Worm (Caenorhabditis elegans) whole organism, L4 larva: ENCODE data around the gene D2045.7.
A peak's percentile ranks its signal among the peaks of the same experiment; 100 is the strongest.

Experiments used
- F26F4.8 ChIP-seq: fragments of 200-800 bp; sonication (Bioruptor generic); conservative IDR thresholded peaks from 2 replicates; pipeline ENCODE4 v1.3.6; 2022; ENCODE audit warnings: missing genetic modification characterization, missing compliant biosample characterization
- F49E8.2 ChIP-seq: sonication (generic microtip); optimal IDR thresholded peaks from 2 replicates; lab custom pipeline; 2016; ENCODE audit warnings: missing compliant biosample characterization, mild to moderate bottlenecking, missing genetic modification characterization, borderline replicate concordance
- T20F7.1 ChIP-seq: fragments of 200-800 bp; sonication (Bioruptor generic); optimal IDR thresholded peaks from 2 replicates; lab custom pipeline; 2018; ENCODE audit warnings: mild to moderate bottlenecking, missing genetic modification characterization, missing compliant biosample characterization
- Y48G9A.11 ChIP-seq: fragments of 200-800 bp; sonication (Bioruptor generic); IDR thresholded peaks from 2 replicates; pipeline ENCODE4 v1.3.6; 2022; ENCODE audit warnings: missing genetic modification reagents, missing genetic modification characterization, missing compliant biosample characterization
- Y5F2A.4 ChIP-seq: fragments of 200-800 bp; sonication (Bioruptor generic); optimal IDR thresholded peaks from 2 replicates; lab custom pipeline; 2018; ENCODE audit warnings: mild to moderate bottlenecking, missing genetic modification characterization, missing compliant biosample characterization
- ama-1 ChIP-seq: fragments of 150-350 bp; optimal IDR thresholded peaks from 2 replicates; lab custom pipeline; 2014; ENCODE audit warnings: inconsistent platforms, mixed read lengths
- arid-1 ChIP-seq: fragments of 200-800 bp; sonication (Bioruptor generic); conservative IDR thresholded peaks from 2 replicates; pipeline ENCODE4 v1.3.6; 2022; ENCODE audit warnings: missing genetic modification reagents, missing genetic modification characterization, missing compliant biosample characterization
- attf-4 ChIP-seq: sonication (generic microtip); optimal IDR thresholded peaks from 3 replicates; lab custom pipeline; 2017; ENCODE audit warnings: missing biosample characterization, missing genetic modification characterization
- ceh-28 ChIP-seq: fragments of 150-350 bp; optimal IDR thresholded peaks from 2 replicates; lab custom pipeline; 2014; ENCODE audit warnings: missing biosample characterization, missing genetic modification reagents, missing genetic modification characterization
- ces-1 ChIP-seq: fragments of 150-350 bp; sonication (generic microtip); optimal IDR thresholded peaks from 4 replicates; lab custom pipeline; 2014; ENCODE audit warnings: missing biosample characterization, missing genetic modification reagents, missing genetic modification characterization
- ctbp-1 ChIP-seq: fragments of 200-800 bp; sonication (Bioruptor generic); IDR thresholded peaks from 2 replicates; pipeline ENCODE4 v1.3.6; 2022; ENCODE audit warnings: missing genetic modification reagents, missing genetic modification characterization, missing compliant biosample characterization
- daf-16 ChIP-seq, 3 experiments: sonication (generic microtip); optimal IDR thresholded peaks; 2 replicates each; lab custom pipeline; 2016 to 2017; ENCODE audit warnings: missing genetic modification characterization in 3 of 3, missing genetic modification reagents in 3 of 3, mild to moderate bottlenecking in 2 of 3, missing compliant biosample characterization in 2 of 3, missing biosample characterization in 1 of 3, moderate library complexity in 1 of 3
- daf-19 ChIP-seq: fragments of 200-800 bp; sonication (Bioruptor generic); conservative IDR thresholded peaks from 2 replicates; pipeline ENCODE4 v1.3.6; 2022; ENCODE audit warnings: missing genetic modification characterization, missing compliant biosample characterization
- dmd-6 ChIP-seq: fragments of 200-800 bp; sonication (Bioruptor generic); IDR thresholded peaks from 2 replicates; pipeline ENCODE4 v1.3.6; 2022; ENCODE audit warnings: missing genetic modification reagents, missing genetic modification characterization, missing compliant biosample characterization
- dpl-1 ChIP-seq: fragments of 150-350 bp; optimal IDR thresholded peaks from 2 replicates; lab custom pipeline; 2014; ENCODE audit warnings: missing biosample characterization, missing genetic modification reagents, missing genetic modification characterization
- dve-1 ChIP-seq: sonication (generic microtip); optimal IDR thresholded peaks from 2 replicates; lab custom pipeline; 2017; ENCODE audit warnings: antibody characterized with exemption, mild to moderate bottlenecking, missing genetic modification characterization, missing compliant biosample characterization; ENCODE audit not compliant: insufficient read depth
- egl-43 ChIP-seq: fragments of 200-800 bp; sonication (Bioruptor generic); IDR thresholded peaks from 2 replicates; pipeline ENCODE4 v1.3.6; 2022; ENCODE audit warnings: missing genetic modification reagents, missing genetic modification characterization, missing compliant biosample characterization
- fos-1 ChIP-seq: fragments of 150-350 bp; optimal IDR thresholded peaks from 2 replicates; lab custom pipeline; 2014; ENCODE audit warnings: missing biosample characterization, missing genetic modification characterization
- gei-8 ChIP-seq: fragments of 200-800 bp; sonication (Bioruptor generic); optimal IDR thresholded peaks from 2 replicates; lab custom pipeline; 2018; ENCODE audit warnings: mild to moderate bottlenecking, missing genetic modification characterization, missing compliant biosample characterization
- hif-1 ChIP-seq, 2 experiments: sonication (generic microtip); optimal IDR thresholded peaks; 2 replicates each; lab custom pipeline; 2016 to 2017; ENCODE audit warnings: missing compliant biosample characterization in 2 of 2, missing genetic modification characterization in 2 of 2, missing genetic modification reagents in 2 of 2, missing genotype in 2 of 2, mild to moderate bottlenecking in 1 of 2
- hlh-11 ChIP-seq: fragments of 200-800 bp; sonication (Bioruptor generic); optimal IDR thresholded peaks from 2 replicates; lab custom pipeline; 2018; ENCODE audit warnings: mild to moderate bottlenecking, missing genetic modification characterization, missing compliant biosample characterization
- hlh-30 ChIP-seq: sonication (generic microtip); optimal IDR thresholded peaks from 2 replicates; lab custom pipeline; 2017; ENCODE audit warnings: antibody characterized with exemption, mild to moderate bottlenecking, missing genetic modification characterization, missing compliant biosample characterization; ENCODE audit not compliant: insufficient read depth
- hmg-1.1 ChIP-seq: fragments of 200-800 bp; sonication (Bioruptor generic); IDR thresholded peaks from 2 replicates; pipeline ENCODE4 v1.3.6; 2022; ENCODE audit warnings: missing genetic modification reagents, missing genetic modification characterization, missing compliant biosample characterization
- lin-1 ChIP-seq: fragments of 200-800 bp; sonication (Bioruptor generic); IDR thresholded peaks from 2 replicates; pipeline ENCODE4 v1.3.6; 2022; ENCODE audit warnings: missing genetic modification reagents, missing genetic modification characterization, missing compliant biosample characterization
- lin-38 ChIP-seq: fragments of 200-800 bp; sonication (Bioruptor generic); IDR thresholded peaks from 2 replicates; pipeline ENCODE4 v1.3.6; 2022; ENCODE audit warnings: missing genetic modification reagents, missing genetic modification characterization, missing compliant biosample characterization
- madf-5 ChIP-seq, 2 experiments: fragments of 200-800 bp; sonication (Bioruptor generic); IDR thresholded peaks; 2 replicates each; pipeline ENCODE4 v1.3.6; 2022; ENCODE audit warnings: missing compliant biosample characterization in 2 of 2, missing genetic modification characterization in 2 of 2
- mep-1 ChIP-seq: fragments of 150-350 bp; sonication (generic microtip); optimal IDR thresholded peaks from 3 replicates; lab custom pipeline; 2014; ENCODE audit warnings: missing biosample characterization, missing genetic modification characterization
- mes-2 ChIP-seq: sonication (generic microtip); optimal IDR thresholded peaks from 2 replicates; lab custom pipeline; 2016; ENCODE audit warnings: missing genotype, mild to moderate bottlenecking, missing genetic modification characterization, missing compliant biosample characterization; ENCODE audit not compliant: poor library complexity, severe bottlenecking
- nhr-10 ChIP-seq: fragments of 150-350 bp; optimal IDR thresholded peaks from 2 replicates; lab custom pipeline; 2014; ENCODE audit warnings: missing biosample characterization, missing genetic modification characterization
- nhr-111 ChIP-seq: fragments of 200-800 bp; sonication (Bioruptor generic); optimal IDR thresholded peaks from 2 replicates; lab custom pipeline; 2018; ENCODE audit warnings: mild to moderate bottlenecking, missing genetic modification characterization, missing compliant biosample characterization
- nhr-25 ChIP-seq: sonication (generic microtip); optimal IDR thresholded peaks from 2 replicates; lab custom pipeline; 2017; ENCODE audit warnings: missing genetic modification characterization, mild to moderate bottlenecking, missing compliant biosample characterization, antibody characterized with exemption, moderate library complexity, borderline replicate concordance; ENCODE audit not compliant: insufficient read depth
- nhr-42 ChIP-seq: fragments of 200-800 bp; sonication (Bioruptor generic); IDR thresholded peaks from 2 replicates; pipeline ENCODE4 v1.3.6; 2022; ENCODE audit warnings: missing genetic modification characterization, missing compliant biosample characterization
- pha-4 ChIP-seq, 2 experiments: fragments of 150-350 bp in 1 of 2; fragments of 200-800 bp in 1 of 2; sonication (Bioruptor generic) in 1 of 2; IDR thresholded peaks in 1 of 2; optimal IDR thresholded peaks in 1 of 2; 2 replicates each; pipeline versions ENCODE4 v1.3.6 to Lab custom; 2014 to 2022; ENCODE audit warnings: missing genetic modification characterization in 2 of 2, missing genetic modification reagents in 2 of 2, missing biosample characterization in 1 of 2, missing compliant biosample characterization in 1 of 2
- rbr-2 ChIP-seq: sonication (generic microtip); optimal IDR thresholded peaks from 2 replicates; lab custom pipeline; 2016; ENCODE audit warnings: missing genotype, missing genetic modification characterization, missing compliant biosample characterization
- set-16 ChIP-seq: fragments of 200-800 bp; sonication (Bioruptor generic); IDR thresholded peaks from 2 replicates; pipeline ENCODE4 v1.3.6; 2022; ENCODE audit warnings: missing genetic modification reagents, missing genetic modification characterization, missing compliant biosample characterization
- snpc-1.2 ChIP-seq: fragments of 200-800 bp; sonication (Bioruptor generic); IDR thresholded peaks from 2 replicates; pipeline ENCODE4 v1.3.6; 2022; ENCODE audit warnings: missing genetic modification reagents, missing genetic modification characterization, missing compliant biosample characterization
- snpc-4 ChIP-seq: fragments of 150-350 bp; optimal IDR thresholded peaks from 2 replicates; lab custom pipeline; 2014; ENCODE audit warnings: missing biosample characterization, missing genetic modification characterization
- unc-130 ChIP-seq: sonication (generic microtip); optimal IDR thresholded peaks from 2 replicates; lab custom pipeline; 2016; ENCODE audit warnings: missing genetic modification reagents, missing genetic modification characterization, missing compliant biosample characterization
- unc-39 ChIP-seq: sonication (generic microtip); optimal IDR thresholded peaks from 2 replicates; lab custom pipeline; 2017; ENCODE audit warnings: missing biosample characterization, missing genetic modification characterization
- vab-7 ChIP-seq: fragments of 200-800 bp; sonication (Bioruptor generic); IDR thresholded peaks from 2 replicates; pipeline ENCODE4 v1.3.6; 2022; ENCODE audit warnings: missing genetic modification reagents, missing genetic modification characterization, missing compliant biosample characterization

Gene D2045.7

DNA sequence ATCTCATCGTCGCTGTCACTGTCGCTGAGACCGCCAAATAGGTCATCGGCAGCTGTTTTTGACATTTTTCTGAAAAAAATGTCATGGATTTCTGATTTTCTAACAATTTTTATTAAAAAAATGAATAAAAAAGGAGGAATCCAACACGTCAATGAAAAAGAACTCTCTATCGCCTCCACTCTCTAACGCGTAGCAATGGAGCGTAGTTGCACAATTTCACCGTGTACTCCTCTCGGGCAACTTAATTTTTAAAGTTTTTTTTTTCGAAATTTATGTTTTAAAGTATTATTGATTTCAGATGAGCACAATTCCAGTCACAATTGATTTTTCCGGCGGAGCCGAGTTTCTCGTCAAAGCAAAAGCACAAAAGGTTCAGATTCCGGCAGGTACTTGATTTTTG lies 25.9 kb downstream of the D2045.7 start, which contains the start of the genes taf-11.3 and urm-1 (continued):
- peak; percentile 82 for TF ChIP-seq dve-1 (tag; lab: Kevin White, UChicago)
- peak; percentile 38 for TF ChIP-seq hlh-11 (tag; lab: Kevin White, UChicago)
- TF ChIP-seq nhr-42 = no peak
- TF ChIP-seq hmg-1.1 (GFP tag; lab: Robert Waterston, UW) = peak; percentile 52
- TF ChIP-seq T20F7.1 (GFP tag; lab: Kevin White, UChicago) = no peak
- no peak for TF ChIP-seq ceh-28
- TF ChIP-seq dpl-1 = peak; percentile 83
- TF ChIP-seq hif-1 (tag; optimal IDR thresholded peaks at IDR 0.05; lab: Kevin White, UChicago) = peak in 1 of 2 experiments; percentile 24
- TF ChIP-seq daf-16 (GFP tag; optimal IDR thresholded peaks at IDR 0.05; lab: Kevin White, UChicago) = no peak
- TF ChIP-seq daf-16 (tag; optimal IDR thresholded peaks at IDR 0.05; lab: Kevin White, UChicago) = peak; percentile 40
- no peak for TF ChIP-seq nhr-25
- no peak for TF ChIP-seq pha-4 (GFP tag; IDR thresholded peaks at IDR 0.05; lab: Robert Waterston, UW)
- peak; percentile 79 for TF ChIP-seq pha-4 (tag; optimal IDR thresholded peaks at IDR 0.05; lab: Kevin White, UChicago)
- TF ChIP-seq hlh-30 (tag; lab: Kevin White, UChicago) = peak; percentile 30
- no peak for TF ChIP-seq Y5F2A.4 (GFP tag; lab: Kevin White, UChicago)
- peak; percentile 79 for TF ChIP-seq mep-1 (tag; lab: Kevin White, UChicago)
- no peak for TF ChIP-seq F26F4.8 (GFP tag; lab: Robert Waterston, UW)
- TF ChIP-seq nhr-10 (tag; lab: Kevin White, UChicago) = no peak
- peak; percentile 32 for TF ChIP-seq rbr-2 (tag; lab: Kevin White, UChicago)

DNA sequence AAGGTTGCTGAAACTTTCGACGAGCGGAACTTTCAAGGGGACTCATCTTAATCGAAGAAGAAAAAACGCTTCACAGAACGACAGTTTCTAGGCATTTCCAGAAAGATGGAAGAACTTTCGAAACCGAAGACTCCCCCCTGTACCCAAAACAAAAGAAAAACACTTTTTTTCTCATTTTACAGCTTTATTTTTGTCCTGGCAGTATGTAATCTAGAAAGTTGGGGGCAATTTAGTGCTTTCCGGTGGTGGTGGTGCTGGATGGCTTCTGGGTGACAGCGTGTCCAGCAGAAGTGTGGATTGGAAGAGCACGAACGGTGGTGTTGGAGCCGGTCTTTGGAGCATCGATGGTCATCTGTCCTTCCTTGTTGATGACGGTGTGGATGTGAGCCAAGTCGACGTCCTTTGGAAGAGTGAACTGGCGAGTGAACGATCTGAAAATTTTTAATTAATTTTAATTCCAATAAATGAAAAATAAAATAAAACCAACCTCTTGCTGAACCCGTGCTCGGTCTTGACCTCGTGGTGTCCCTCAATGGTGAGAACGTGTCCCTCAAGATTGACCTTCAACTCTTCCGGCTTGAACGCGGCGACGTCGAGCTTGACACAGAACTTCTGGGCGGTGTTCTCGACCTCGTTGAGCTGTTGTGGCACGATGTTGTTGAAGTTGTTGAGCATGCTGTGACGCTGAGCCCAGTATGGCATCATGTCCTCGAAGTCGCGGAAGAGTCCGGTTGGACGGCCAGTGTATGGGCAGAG lies 26.8 kb downstream of the D2045.7 start:
- TF ChIP-seq dve-1 (tag; lab: Kevin White, UChicago) (no peak), daf-16 (GFP tag; optimal IDR thresholded peaks at IDR 0.05; lab: Kevin White, UChicago) (no peak), daf-16 (tag; optimal IDR thresholded peaks at IDR 0.05; lab: Kevin White, UChicago) (no peak), ctbp-1 (GFP tag; lab: Robert Waterston, UW) (0 out of 2 replicates have a peak, but pooled peaks have one; percentile 28), snpc-4 (tag; lab: Kevin White, UChicago) (no peak), snpc-1.2 (GFP tag; lab: Robert Waterston, UW) (peak; percentile 57), vab-7 (GFP tag; lab: Robert Waterston, UW) (no peak), Y48G9A.11 (GFP tag; lab: Robert Waterston, UW) (no peak), dpl-1 (no peak), arid-1 (GFP tag; lab: Robert Waterston, UW) (0 out of 2 replicates have a peak, but pooled peaks have one; percentile 28), ama-1 (peak; percentile 56), Y5F2A.4 (GFP tag; lab: Kevin White, UChicago) (peak; percentile 1), unc-39 (tag; lab: Kevin White, UChicago) (no peak), T20F7.1 (GFP tag; lab: Kevin White, UChicago) (no peak), fos-1 (tag; lab: Kevin White, UChicago) (no peak), unc-130 (GFP tag; lab: Kevin White, UChicago) (peak; percentile 83), lin-38 (GFP tag; lab: Robert Waterston, UW) (peak; percentile 79), attf-4 (no peak), lin-1 (GFP tag; lab: Robert Waterston, UW) (no peak), egl-43 (peak; percentile 20; the same call in 1 of the 2 replicates), ces-1 (no peak), mes-2 (tag; lab: Kevin White, UChicago) (peak; percentile 13), dmd-6 (GFP tag; lab: Robert Waterston, UW) (no peak), gei-8 (GFP tag; lab: Kevin White, UChicago) (peak; percentile 26), nhr-111 (GFP tag; lab: Kevin White, UChicago) (no peak), set-16 (GFP tag; lab: Robert Waterston, UW) (peak; percentile 33; the same call in 1 of the 2 replicates), madf-5 (GFP tag; IDR thresholded peaks at IDR 0.05; lab: Robert Waterston, UW) (no peak), daf-19 (0 out of 2 replicates have a peak, but pooled peaks have one; percentile 7), F49E8.2 (peak; percentile 54)
